Worm (Caenorhabditis elegans) whole organism, L3 larva: ENCODE measurements around the gene Y48E1C.1.

Experiments
- R02D3.7 ChIP-seq: fragments of 150-350 bp; optimal IDR thresholded peaks from 2 replicates; lab custom pipeline; 2014; ENCODE audit warnings: missing biosample characterization, missing genetic modification characterization
- aly-2 ChIP-seq: fragments of 150-350 bp; optimal IDR thresholded peaks from 2 replicates; lab custom pipeline; 2014; ENCODE audit warnings: missing biosample characterization, missing genetic modification characterization
- ama-1 ChIP-seq: fragments of 150-350 bp; optimal IDR thresholded peaks from 2 replicates; lab custom pipeline; 2018
- ceh-16 ChIP-seq: sonication (generic microtip); optimal IDR thresholded peaks from 2 replicates; lab custom pipeline; 2017; ENCODE audit warnings: missing biosample characterization, missing genetic modification characterization
- ceh-28 ChIP-seq: fragments of 150-350 bp; optimal IDR thresholded peaks from 2 replicates; lab custom pipeline; 2014; ENCODE audit warnings: missing biosample characterization, missing genetic modification reagents, missing genetic modification characterization
- ceh-82 ChIP-seq: fragments of 150-350 bp; optimal IDR thresholded peaks from 2 replicates; lab custom pipeline; 2014; ENCODE audit warnings: missing biosample characterization, missing genetic modification characterization
- daf-12 ChIP-seq: fragments of 150-350 bp; optimal IDR thresholded peaks from 2 replicates; lab custom pipeline; 2014; ENCODE audit warnings: missing biosample characterization, missing genetic modification reagents, missing genetic modification characterization
- egl-27 ChIP-seq: sonication (generic microtip); optimal IDR thresholded peaks from 4 replicates; lab custom pipeline; 2017; ENCODE audit warnings: missing biosample characterization, missing genetic modification reagents, missing genetic modification characterization
- egl-5 ChIP-seq: fragments of 150-350 bp; optimal IDR thresholded peaks from 2 replicates; lab custom pipeline; 2017; ENCODE audit warnings: missing biosample characterization, missing genetic modification reagents, missing genetic modification characterization, inconsistent platforms
- elt-1 ChIP-seq: fragments of 150-350 bp; optimal IDR thresholded peaks from 2 replicates; lab custom pipeline; 2014; ENCODE audit warnings: missing biosample characterization, missing genetic modification characterization
- elt-2 ChIP-seq: sonication (generic microtip); optimal IDR thresholded peaks from 2 replicates; lab custom pipeline; 2016; ENCODE audit warnings: missing genetic modification reagents, mild to moderate bottlenecking, missing genetic modification characterization, missing compliant biosample characterization
- elt-3 ChIP-seq, 3 experiments: fragments of 150-350 bp in 1 of 3; sonication (generic microtip) in 2 of 3; optimal IDR thresholded peaks; 2 replicates in 2 of 3; 4 replicates in 1 of 3; lab custom pipeline; 2014 to 2017; ENCODE audit warnings: missing biosample characterization in 3 of 3, missing genetic modification characterization in 3 of 3
- fkh-10 ChIP-seq: sonication (generic microtip); optimal IDR thresholded peaks from 2 replicates; lab custom pipeline; 2017; ENCODE audit warnings: missing biosample characterization, missing genetic modification reagents, missing genetic modification characterization
- fos-1 ChIP-seq: fragments of 150-350 bp; optimal IDR thresholded peaks from 2 replicates; lab custom pipeline; 2014; ENCODE audit warnings: missing biosample characterization, missing genetic modification characterization
- hmg-11 ChIP-seq: sonication (generic microtip); optimal IDR thresholded peaks from 2 replicates; lab custom pipeline; 2016; ENCODE audit warnings: missing genetic modification characterization, missing compliant biosample characterization
- jun-1 ChIP-seq: fragments of 150-350 bp; optimal IDR thresholded peaks from 2 replicates; lab custom pipeline; 2014; ENCODE audit warnings: missing biosample characterization, missing genetic modification reagents, missing genetic modification characterization
- lin-15B ChIP-seq: fragments of 150-350 bp; optimal IDR thresholded peaks from 2 replicates; lab custom pipeline; 2014; ENCODE audit warnings: missing biosample characterization, missing genetic modification characterization
- lin-39 ChIP-seq: fragments of 150-350 bp; optimal IDR thresholded peaks from 2 replicates; lab custom pipeline; 2018; ENCODE audit warnings: missing biosample characterization, missing genetic modification reagents, missing genetic modification characterization
- lsy-12 ChIP-seq: sonication (generic microtip); optimal IDR thresholded peaks from 2 replicates; lab custom pipeline; 2016; ENCODE audit warnings: mild to moderate bottlenecking, missing genetic modification characterization, missing compliant biosample characterization
- mdl-1 ChIP-seq: fragments of 150-350 bp; optimal IDR thresholded peaks from 2 replicates; lab custom pipeline; 2014; ENCODE audit warnings: missing biosample characterization, missing genetic modification characterization
- nfya-1 ChIP-seq: sonication (generic microtip); optimal IDR thresholded peaks from 2 replicates; lab custom pipeline; 2017; ENCODE audit warnings: missing genetic modification characterization, mild to moderate bottlenecking, missing compliant biosample characterization, antibody characterized with exemption, moderate library complexity; ENCODE audit not compliant: insufficient read depth
- nhr-11 ChIP-seq: fragments of 150-350 bp; optimal IDR thresholded peaks from 2 replicates; lab custom pipeline; 2014; ENCODE audit warnings: missing biosample characterization, missing genetic modification characterization
- nhr-12 ChIP-seq: fragments of 150-350 bp; optimal IDR thresholded peaks from 2 replicates; lab custom pipeline; 2014; ENCODE audit warnings: missing biosample characterization, missing genetic modification characterization
- nhr-23 ChIP-seq: fragments of 150-350 bp; optimal IDR thresholded peaks from 2 replicates; lab custom pipeline; 2014; ENCODE audit warnings: missing biosample characterization, missing genetic modification reagents, missing genetic modification characterization
- nhr-237 ChIP-seq: fragments of 150-350 bp; optimal IDR thresholded peaks from 2 replicates; lab custom pipeline; 2014; ENCODE audit warnings: missing biosample characterization, missing genetic modification characterization
- nhr-25 ChIP-seq: sonication (generic microtip); optimal IDR thresholded peaks from 2 replicates; lab custom pipeline; 2017; ENCODE audit warnings: missing biosample characterization, missing genetic modification characterization
- nhr-28 ChIP-seq: fragments of 150-350 bp; optimal IDR thresholded peaks from 2 replicates; lab custom pipeline; 2014; ENCODE audit warnings: missing biosample characterization, missing genetic modification characterization
- nhr-43 ChIP-seq: sonication (generic microtip); optimal IDR thresholded peaks from 2 replicates; lab custom pipeline; 2016; ENCODE audit warnings: mild to moderate bottlenecking, missing genetic modification characterization, missing compliant biosample characterization; ENCODE audit not compliant: poor library complexity, severe bottlenecking
- nhr-76 ChIP-seq: fragments of 150-350 bp; sonication (generic microtip); optimal IDR thresholded peaks from 5 replicates; lab custom pipeline; 2014; ENCODE audit warnings: missing biosample characterization, missing genetic modification characterization
- nhr-77 ChIP-seq: fragments of 150-350 bp; optimal IDR thresholded peaks from 2 replicates; lab custom pipeline; 2014; ENCODE audit warnings: missing biosample characterization, missing genetic modification characterization
- pha-4 ChIP-seq: fragments of 150-350 bp; optimal IDR thresholded peaks from 2 replicates; lab custom pipeline; 2014; ENCODE audit warnings: missing biosample characterization, missing genetic modification reagents, missing genetic modification characterization
- pqm-1 ChIP-seq: fragments of 150-350 bp; optimal IDR thresholded peaks from 2 replicates; lab custom pipeline; 2017; ENCODE audit warnings: missing biosample characterization, missing genetic modification characterization, inconsistent platforms
- sea-2 ChIP-seq: fragments of 150-350 bp; sonication (generic microtip); optimal IDR thresholded peaks from 4 replicates; lab custom pipeline; 2014; ENCODE audit warnings: missing biosample characterization, missing genetic modification reagents, missing genetic modification characterization
- skn-1 ChIP-seq: fragments of 150-350 bp; optimal IDR thresholded peaks from 2 replicates; lab custom pipeline; 2014; ENCODE audit warnings: missing biosample characterization, missing genetic modification characterization
- snpc-4 ChIP-seq: fragments of 150-350 bp; optimal IDR thresholded peaks from 2 replicates; lab custom pipeline; 2014; ENCODE audit warnings: missing biosample characterization, missing genetic modification characterization
- tbx-2 ChIP-seq: sonication (generic microtip); optimal IDR thresholded peaks from 2 replicates; lab custom pipeline; 2016; ENCODE audit warnings: mild to moderate bottlenecking, missing genetic modification characterization, missing compliant biosample characterization
- unc-39 ChIP-seq: sonication (generic microtip); optimal IDR thresholded peaks from 4 replicates; lab custom pipeline; 2017; ENCODE audit warnings: missing biosample characterization, missing genetic modification characterization
- unc-62 ChIP-seq: fragments of 150-350 bp; sonication (generic microtip); optimal IDR thresholded peaks from 4 replicates; lab custom pipeline; 2014; ENCODE audit warnings: missing biosample characterization, missing genetic modification reagents, missing genetic modification characterization
- zag-1 ChIP-seq: fragments of 150-350 bp; optimal IDR thresholded peaks from 2 replicates; lab custom pipeline; 2014; ENCODE audit warnings: missing biosample characterization, missing genetic modification characterization
- ztf-11 ChIP-seq: fragments of 150-350 bp; optimal IDR thresholded peaks from 2 replicates; lab custom pipeline; 2014; ENCODE audit warnings: missing biosample characterization, missing genetic modification characterization
- ztf-4 ChIP-seq: fragments of 150-350 bp; optimal IDR thresholded peaks from 2 replicates; lab custom pipeline; 2014; ENCODE audit warnings: missing biosample characterization, missing genetic modification characterization

The Y48E1C.1 gene

ce11 chrII:13461604-13462375, 47.0 kb downstream of the Y48E1C.1 start (continued):
- TF ChIP-seq skn-1, result peak; percentile 81
- TF ChIP-seq snpc-4, result peak; percentile 61
- TF ChIP-seq aly-2 (tag; lab: Kevin White, UChicago), result no peak
- TF ChIP-seq egl-5 (tag; lab: Kevin White, UChicago), result no peak
- peak; percentile 84 for TF ChIP-seq nhr-25 (tag; lab: Kevin White, UChicago)
- peak in 2 of 3 experiments; percentile 5 to 89 for TF ChIP-seq elt-3 (tag; optimal IDR thresholded peaks at IDR 0.05; lab: Kevin White, UChicago)
- TF ChIP-seq ama-1 (lab: Kevin White, UChicago), result peak; percentile 97
- no peak for TF ChIP-seq unc-39 (tag; lab: Kevin White, UChicago)
- TF ChIP-seq pqm-1, result peak; percentile 87
- TF ChIP-seq ceh-28 (tag; lab: Kevin White, UChicago), result peak; percentile 59
- peak; percentile 82 for TF ChIP-seq nhr-23 (tag; lab: Kevin White, UChicago)

ce11 chrII:13465381-13465838, 50.6 kb downstream of the Y48E1C.1 start:
- TF ChIP-seq jun-1 (tag; lab: Kevin White, UChicago) (peak; percentile 73), mdl-1 (no peak), zag-1 (no peak), lin-39 (tag; lab: Kevin White, UChicago) (no peak), skn-1 (peak; percentile 28), pha-4 (tag; lab: Kevin White, UChicago) (peak; percentile 89), lin-15B (no peak), pqm-1 (peak; percentile 87), nhr-25 (tag; lab: Kevin White, UChicago) (peak; percentile 76), nfya-1 (peak; percentile 24), nhr-43 (tag; lab: Kevin White, UChicago) (peak; percentile 33), elt-3 (tag; optimal IDR thresholded peaks at IDR 0.05; lab: Kevin White, UChicago) (peak in 1 of 3 experiments; percentile 26), elt-2 (peak; percentile 93)

DNA sequence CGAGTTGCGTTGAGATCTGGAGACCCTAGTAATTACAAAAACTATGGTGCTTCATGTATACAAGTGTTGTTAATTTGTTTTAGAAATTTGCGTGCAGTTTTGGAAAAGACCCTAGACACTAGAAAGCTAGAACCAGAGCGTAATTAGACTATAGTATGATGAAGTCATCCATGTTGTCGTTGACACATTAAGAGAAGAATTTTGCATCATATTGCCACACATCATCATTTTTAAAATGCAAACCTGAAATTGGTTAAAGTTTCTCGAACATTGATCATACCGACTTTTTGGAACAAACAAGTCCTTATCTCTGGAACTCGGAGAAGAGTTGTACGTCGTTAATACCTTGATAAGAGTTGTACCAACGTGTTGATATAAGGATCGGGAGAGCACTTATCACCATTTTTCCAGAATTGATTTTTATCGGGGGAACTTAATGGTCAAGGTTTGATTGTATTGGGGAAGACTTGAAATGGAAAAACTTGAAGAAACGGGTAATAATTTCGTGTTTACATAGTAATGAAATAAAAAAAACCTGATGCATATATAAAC, 53.1 kb downstream of the Y48E1C.1 start:
- TF ChIP-seq ceh-28 (tag; lab: Kevin White, UChicago) (peak; percentile 30), pqm-1 (peak; percentile 92), unc-39 (tag; lab: Kevin White, UChicago) (no peak), skn-1 (peak; percentile 50), jun-1 (tag; lab: Kevin White, UChicago) (peak; percentile 25), tbx-2 (tag; lab: Kevin White, UChicago) (no peak), pha-4 (tag; lab: Kevin White, UChicago) (peak; percentile 46), elt-2 (peak; percentile 98), ama-1 (lab: Kevin White, UChicago) (peak; percentile 19)

DNA sequence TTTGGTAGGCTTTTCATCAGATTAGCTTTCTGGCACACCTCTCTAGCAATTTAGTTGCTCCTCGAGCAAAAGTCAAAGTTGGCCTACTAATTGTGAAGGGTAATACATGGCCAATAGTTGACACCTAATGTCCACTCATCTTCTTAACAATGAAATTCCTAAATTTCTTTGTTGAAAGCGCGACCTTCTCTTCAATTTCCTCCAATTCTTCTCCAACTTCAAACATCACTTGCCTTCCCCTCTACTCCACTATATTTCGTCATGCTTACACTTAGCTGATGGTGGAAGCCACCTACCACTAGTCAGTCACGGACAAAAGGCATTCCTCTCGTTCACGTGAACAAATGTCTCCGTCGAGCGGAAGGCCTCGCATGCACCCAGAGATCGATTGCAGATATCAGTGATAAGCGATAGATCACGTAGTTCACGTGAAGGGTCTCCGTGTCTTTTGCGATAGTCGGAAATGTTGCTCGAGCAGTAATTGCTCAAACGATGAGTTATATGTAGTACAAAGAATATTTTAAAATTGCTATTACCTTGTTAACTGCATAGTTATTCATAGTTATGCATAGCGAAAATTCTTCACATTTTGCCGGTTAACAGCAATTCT, 54.3 kb downstream of the Y48E1C.1 start, which contains the start of gene E01G4.3:
TSS of gene E01G4.3 (minus strand) at position 560 of the 610 bp plus-strand sequence.
- peak; percentile 80 for TF ChIP-seq ceh-28 (tag; lab: Kevin White, UChicago)
- TF ChIP-seq R02D3.7 (tag; lab: Kevin White, UChicago), result no peak
- TF ChIP-seq nfya-1, result peak; percentile 79
- TF ChIP-seq sea-2 (GFP tag; lab: Kevin White, UChicago), result no peak
- TF ChIP-seq nhr-12 (tag; lab: Kevin White, UChicago), result no peak
- TF ChIP-seq jun-1 (tag; lab: Kevin White, UChicago), result peak; percentile 93
- TF ChIP-seq ztf-4, result no peak
- no peak for TF ChIP-seq daf-12 (tag; lab: Kevin White, UChicago)
- no peak for TF ChIP-seq nhr-237 (tag; lab: Kevin White, UChicago)
- peak; percentile 71 for TF ChIP-seq nhr-23 (tag; lab: Kevin White, UChicago)
- TF ChIP-seq fkh-10 (GFP tag; lab: Kevin White, UChicago), result no peak
- TF ChIP-seq mdl-1, result peak; percentile 69
- TF ChIP-seq nhr-11 (tag; lab: Kevin White, UChicago), result peak; percentile 69
- TF ChIP-seq zag-1, result no peak
- no peak for TF ChIP-seq snpc-4
- TF ChIP-seq nhr-28, result no peak
- TF ChIP-seq egl-27 (tag; lab: Kevin White, UChicago), result peak; percentile 83
- TF ChIP-seq nhr-25 (tag; lab: Kevin White, UChicago), result peak; percentile 90
- TF ChIP-seq fos-1 (tag; lab: Kevin White, UChicago), result no peak
- no peak for TF ChIP-seq egl-5 (tag; lab: Kevin White, UChicago)
- TF ChIP-seq lin-15B, result no peak
- TF ChIP-seq lsy-12 (tag; lab: Kevin White, UChicago), result no peak
- TF ChIP-seq nhr-76, result no peak
- no peak for TF ChIP-seq nhr-77
- TF ChIP-seq hmg-11 (tag; lab: Kevin White, UChicago), result no peak
- no peak for TF ChIP-seq ceh-16 (tag; lab: Kevin White, UChicago)
- TF ChIP-seq unc-62 (GFP tag; lab: Kevin White, UChicago), result no peak
- no peak for TF ChIP-seq ztf-11 (tag; lab: Kevin White, UChicago)
- TF ChIP-seq elt-1 (tag; lab: Kevin White, UChicago), result no peak
- no peak for TF ChIP-seq unc-39 (tag; lab: Kevin White, UChicago)
- peak; percentile 2 for TF ChIP-seq skn-1
- no peak for TF ChIP-seq lin-39 (tag; lab: Kevin White, UChicago)
- peak; percentile 98 for TF ChIP-seq pqm-1
- no peak for TF ChIP-seq ceh-82
